Fruit fly (Drosophila melanogaster): Measurements from ENCODE around the gene p38b.

Gene p38b

dm6 chr2L:13801166-13801565 is 20.7 kb downstream of the p38b start:
- TF ChIP-seq noc (tag; optimal IDR thresholded peaks at IDR 0.05): peak; percentile 46

dm6 chr2L:13802075-13802639 is 21.7 kb downstream of the p38b start:
- TF ChIP-seq noc (tag; optimal IDR thresholded peaks at IDR 0.05): no peak

DNA sequence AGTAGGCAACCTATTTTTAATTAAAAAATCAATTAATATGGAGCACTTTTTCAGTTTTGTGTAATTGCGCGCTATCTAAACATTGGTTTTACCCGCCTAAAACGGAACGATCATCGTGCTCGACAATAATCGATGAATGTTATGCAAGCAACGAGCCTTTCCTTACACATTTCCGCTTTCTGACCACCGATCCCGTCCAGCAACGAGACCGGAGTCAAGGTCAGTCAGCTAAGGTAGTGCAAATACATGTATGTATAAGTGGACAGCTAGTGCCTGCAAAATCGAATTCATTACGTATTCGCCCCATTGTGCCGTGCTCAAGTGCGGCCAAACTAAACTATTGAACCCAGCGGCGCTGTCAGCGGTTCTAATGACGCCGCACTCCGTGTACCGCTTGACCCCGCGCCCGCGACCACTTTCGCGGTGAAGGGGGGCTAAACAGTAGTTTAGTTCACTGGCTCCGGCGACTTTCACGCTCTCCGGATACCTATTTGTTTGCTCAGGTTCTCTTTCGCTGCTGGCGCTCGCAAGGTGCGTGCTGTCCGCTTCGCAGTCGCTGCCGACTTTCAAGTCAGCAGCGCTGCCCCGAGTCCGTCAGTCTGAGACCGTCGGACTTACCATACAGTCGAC is 22.7 kb downstream of the p38b start, which contains the start of gene CAH1:
CAH1 (plus strand) TSS at position 595 of the 630 bp plus-strand sequence.
- no peak for TF ChIP-seq noc (tag; optimal IDR thresholded peaks at IDR 0.05)

DNA sequence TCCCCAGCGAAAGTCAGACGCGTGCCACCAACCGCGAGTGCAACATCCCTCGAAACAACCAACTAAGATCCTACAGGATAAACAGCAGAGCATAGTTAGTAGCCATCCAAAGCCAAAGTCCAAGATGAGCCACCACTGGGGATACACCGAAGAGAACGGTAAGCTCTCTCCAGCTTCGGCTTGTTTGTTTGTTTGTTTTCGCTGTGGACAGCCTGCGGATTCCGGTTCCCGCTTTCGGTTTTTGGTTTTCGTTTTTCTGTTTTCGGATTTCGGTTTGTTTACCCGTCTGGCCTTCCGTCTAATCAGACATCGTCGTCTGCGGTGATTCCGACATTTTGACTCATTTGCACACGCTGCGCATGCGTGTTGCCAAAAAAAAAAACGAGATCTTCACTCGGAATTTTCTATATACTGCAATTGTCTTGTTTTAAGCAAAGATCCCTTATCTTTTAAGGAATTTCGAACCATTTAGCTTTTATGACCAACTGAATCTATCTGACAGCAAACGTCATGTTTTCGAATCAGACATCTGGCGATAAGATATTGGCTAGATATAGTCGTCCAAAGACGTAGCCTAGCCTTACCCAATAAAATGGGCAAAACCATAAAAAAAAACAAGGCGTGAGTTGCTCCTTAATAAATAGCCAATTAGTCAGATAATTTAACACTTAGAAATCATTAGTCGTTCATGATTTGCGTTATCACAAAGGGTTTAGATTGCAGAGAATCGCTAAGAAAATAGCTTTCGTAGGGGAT is 23.5 kb downstream of the p38b start:
- TF ChIP-seq noc (tag; optimal IDR thresholded peaks at IDR 0.05): no peak

DNA sequence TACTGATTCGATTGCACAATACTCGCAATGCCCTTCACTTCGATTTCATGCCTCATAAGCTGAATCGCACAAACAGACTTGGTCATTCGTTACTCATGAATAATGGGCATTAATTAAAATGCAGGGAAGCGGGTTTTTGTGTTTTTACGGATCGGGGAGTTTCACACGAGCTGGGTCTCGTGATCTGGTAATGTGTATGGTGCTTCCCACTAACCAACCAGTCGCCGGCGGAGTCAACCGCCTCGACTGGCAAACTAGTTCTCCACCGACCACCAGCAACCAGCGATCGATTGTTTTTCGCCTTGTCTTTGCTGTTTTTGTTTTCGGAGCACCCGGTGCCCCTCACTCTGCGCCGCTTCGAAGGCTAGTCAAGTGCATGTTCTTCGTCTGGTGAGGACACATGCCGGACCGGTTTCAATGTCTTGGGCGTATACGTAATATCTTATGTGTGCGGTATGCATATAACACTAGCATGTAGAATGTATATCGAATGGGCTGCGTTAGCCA is 24.1 kb downstream of the p38b start:
- no peak for TF ChIP-seq noc (tag; optimal IDR thresholded peaks at IDR 0.05)

DNA sequence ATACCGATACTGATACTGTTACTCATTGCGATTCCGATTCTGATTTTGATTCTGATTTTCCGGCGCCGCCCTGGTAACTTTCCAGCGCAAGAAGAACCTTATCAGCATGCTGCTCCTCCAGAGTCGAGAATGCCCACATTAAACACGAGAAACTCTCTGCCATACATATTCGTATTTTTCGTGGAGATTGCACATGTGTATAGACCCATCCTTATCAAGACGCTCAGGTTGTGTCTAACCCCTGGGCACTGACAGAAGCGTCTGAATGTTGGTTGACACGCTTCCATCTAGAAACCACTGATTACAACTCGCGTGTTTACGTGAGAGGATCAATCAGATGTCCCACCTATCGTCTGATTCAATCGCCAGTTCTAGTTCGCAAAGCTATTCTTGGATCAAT is 24.7 kb downstream of the p38b start:
- TF ChIP-seq noc (tag; optimal IDR thresholded peaks at IDR 0.05): no peak

DNA sequence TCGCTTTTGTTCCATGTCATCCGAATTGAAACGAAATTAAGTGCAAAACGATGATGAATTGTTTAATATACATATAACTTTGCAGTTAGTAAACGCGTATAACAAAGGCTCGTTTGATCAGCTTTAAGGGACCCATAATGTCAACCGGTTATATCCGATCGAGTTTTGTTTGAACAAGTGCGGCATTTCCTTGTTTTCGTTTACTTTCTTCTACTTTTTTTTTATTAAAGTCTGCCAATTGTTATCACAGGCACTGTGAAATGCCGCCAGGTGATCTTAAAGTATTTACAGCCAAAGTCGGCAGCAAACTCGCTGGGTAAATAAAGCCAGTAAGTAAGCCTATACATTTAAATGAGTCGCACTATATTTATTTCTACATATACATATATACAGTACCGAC is 26.6 kb downstream of the p38b start:
- TF ChIP-seq noc (tag; optimal IDR thresholded peaks at IDR 0.05): peak; percentile 32

DNA sequence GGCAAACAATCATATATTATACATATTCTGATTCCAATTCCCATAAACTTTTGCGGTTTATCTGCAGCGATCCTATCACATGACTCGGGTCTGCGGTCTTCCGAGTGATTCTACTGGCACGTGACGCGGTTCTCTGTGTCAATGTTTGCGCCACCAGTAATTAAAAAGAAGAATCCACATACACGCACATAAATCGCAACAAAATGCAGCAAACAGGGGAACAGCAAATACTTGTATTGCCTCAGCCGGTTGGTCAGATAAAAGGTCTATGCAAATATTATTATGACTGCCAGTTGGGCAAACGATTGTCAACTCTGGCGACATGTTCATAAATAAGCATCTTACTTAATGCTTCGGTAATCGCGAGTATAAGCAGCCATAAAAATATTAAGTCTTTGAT is 27.5 kb downstream of the p38b start:
- no peak for TF ChIP-seq noc (tag; optimal IDR thresholded peaks at IDR 0.05)

DNA sequence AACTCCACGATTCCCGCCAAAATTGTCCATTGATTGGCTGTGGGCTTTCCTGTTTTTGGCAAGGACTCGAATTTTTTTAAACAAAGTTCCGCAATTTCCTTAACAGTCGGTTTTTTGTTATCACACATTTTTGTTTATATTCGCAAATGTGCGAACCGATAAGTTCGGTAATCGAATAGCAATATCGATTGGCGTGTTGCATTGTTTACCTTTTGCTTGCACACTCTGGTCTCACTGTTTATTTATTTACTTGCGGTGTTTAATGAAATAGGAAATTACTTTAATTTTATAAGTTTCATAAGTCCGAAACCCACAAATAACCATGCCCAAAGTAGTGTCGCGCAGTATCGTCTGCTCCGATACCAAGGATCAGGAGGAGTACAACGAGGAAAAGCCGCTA is 30.8 kb downstream of the p38b start, which contains the start of the genes Adat1 and CG16865:
Adat1 (minus strand) TSS at position 152 of the 400 bp plus-strand sequence.
CG16865 (plus strand) TSS at position 200 of the 400 bp plus-strand sequence.
- no peak for TF ChIP-seq noc (tag; optimal IDR thresholded peaks at IDR 0.05)

DNA sequence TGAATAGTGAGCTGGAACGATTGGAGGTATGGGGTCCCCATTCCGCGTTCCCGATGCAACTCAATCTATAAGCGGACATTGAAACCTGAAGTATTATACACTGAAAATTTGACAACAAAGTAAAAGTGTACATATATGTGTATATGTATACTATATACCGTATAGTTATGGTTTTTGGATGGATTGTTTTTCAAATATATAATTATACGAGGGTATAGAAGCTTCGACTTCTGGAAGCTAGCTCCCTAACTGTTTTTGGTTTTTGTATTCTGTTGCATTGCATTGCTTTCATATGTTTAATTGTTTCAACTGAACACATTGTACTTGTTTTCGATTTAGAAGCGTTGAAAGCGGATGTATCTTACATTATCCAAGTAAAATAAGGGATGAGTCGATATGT is 32.7 kb downstream of the p38b start, which contains the start of gene CG16888:
CG16888 (minus strand) TSS at position 101 of the 400 bp plus-strand sequence.
- TF ChIP-seq noc (tag; optimal IDR thresholded peaks at IDR 0.05): no peak

dm6 chr2L:13813604-13814178 is 33.2 kb downstream of the p38b start, which contains the start of gene Sos:
Gene Sos (plus strand): TSS chr2L:13813816.
- TF ChIP-seq noc (tag; optimal IDR thresholded peaks at IDR 0.05): no peak

DNA sequence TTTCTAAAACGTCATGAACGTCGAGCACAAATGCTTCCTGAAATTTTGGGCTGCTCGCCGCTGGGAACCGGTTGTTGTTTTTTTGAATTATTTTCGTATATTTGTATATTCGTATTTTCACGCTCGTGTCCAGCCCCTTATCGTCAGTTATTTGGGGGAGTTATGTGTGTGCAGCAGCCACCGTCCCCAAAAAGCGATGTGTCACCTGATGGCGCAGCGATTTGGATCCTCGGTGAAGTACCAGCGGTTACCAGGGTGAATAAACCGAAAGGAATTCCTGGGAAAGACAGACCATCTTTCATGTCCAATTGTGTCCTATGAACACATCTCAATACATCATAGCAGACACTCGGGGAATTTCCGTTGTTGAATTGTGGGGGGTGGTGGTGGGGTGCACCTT is 39.7 kb downstream of the p38b start:
- TF ChIP-seq noc (tag; optimal IDR thresholded peaks at IDR 0.05): no peak

DNA sequence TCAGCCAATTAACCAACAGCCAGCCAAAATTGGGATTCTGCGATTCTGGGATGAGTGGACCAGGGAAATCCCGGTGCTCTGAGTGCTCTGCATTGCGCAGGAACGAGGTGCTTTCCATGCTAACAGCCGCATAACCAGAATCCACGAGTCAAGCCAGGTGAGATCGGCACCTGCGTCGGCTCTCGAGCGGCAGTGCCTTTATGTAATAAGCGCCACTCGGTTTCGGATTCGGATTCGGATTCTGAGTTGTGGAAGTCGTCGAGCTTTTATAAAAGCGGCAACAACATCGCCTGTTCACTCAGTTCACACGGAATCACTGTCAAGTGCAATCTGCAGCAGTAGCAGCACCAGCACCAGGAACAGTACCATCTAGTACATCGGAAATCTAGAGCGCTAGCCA is 40.5 kb downstream of the p38b start, which contains the start of gene b:
b (plus strand) TSS at position 301 of the 400 bp plus-strand sequence.
- TF ChIP-seq noc (tag; optimal IDR thresholded peaks at IDR 0.05): no peak

DNA sequence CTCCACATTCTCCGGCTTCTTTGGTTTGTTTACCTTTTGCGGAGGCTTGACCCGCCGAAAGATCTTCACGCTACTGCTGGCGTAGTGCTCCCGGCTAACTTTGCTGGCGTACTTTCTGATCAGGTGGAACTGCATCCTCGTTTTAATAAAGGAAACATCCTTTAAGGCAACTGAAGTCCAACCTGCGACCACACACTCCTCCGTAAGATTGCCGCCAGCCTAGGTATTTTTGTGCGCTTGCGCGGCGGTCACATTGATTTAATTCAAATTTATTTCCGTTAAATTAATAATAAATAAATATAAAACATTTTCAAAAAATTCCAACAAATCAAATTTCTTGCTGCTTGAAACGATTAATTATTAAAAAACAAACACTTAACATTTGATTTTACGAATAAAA is 47.1 kb downstream of the p38b start, which contains the start of gene PolG1:
PolG1 (minus strand) TSS at position 216 of the 400 bp plus-strand sequence.
- no peak for TF ChIP-seq noc (tag; optimal IDR thresholded peaks at IDR 0.05)

DNA sequence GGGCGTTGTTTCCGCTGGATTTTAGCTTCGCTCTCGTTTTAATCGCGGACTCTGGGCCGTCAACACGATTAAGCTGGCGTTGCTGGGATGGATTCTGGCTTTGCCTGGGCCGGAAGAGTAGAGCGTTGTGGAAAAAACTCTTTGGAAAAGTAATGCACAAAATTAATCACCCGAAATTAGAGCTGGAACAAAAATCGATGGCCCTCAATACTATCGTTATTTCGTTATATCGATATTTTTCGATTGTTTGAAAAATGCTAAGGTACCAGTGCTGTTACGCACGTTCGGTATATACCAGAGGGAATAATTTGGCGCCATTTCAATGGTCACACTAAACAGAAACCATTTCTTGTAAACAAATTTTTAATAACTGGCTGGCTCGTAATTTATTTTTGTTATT is 49.1 kb downstream of the p38b start, which contains the start of the genes Arpc1 and Orc5:
Arpc1 (minus strand) TSS at position 202 of the 400 bp plus-strand sequence.
Orc5 (plus strand) TSS at position 298 of the 400 bp plus-strand sequence.
- TF ChIP-seq noc (tag; optimal IDR thresholded peaks at IDR 0.05): no peak

Data from whole organism, larva.